Fruit fly (Drosophila melanogaster) S2 (cell line): ENCODE data around the gene Eip63F-1.

Experiments used
- CG8478 ChIP-seq: fragments of >200 bp; optimal IDR thresholded peaks from 2 replicates; lab custom pipeline; 2018
- CTCF ChIP-seq, 2 experiments: fragments of >200 bp; optimal IDR thresholded peaks; 2 replicates each; lab custom pipeline; 2018

dm6 chr3L:3965102-3965501 is 29.7 kb upstream of the Eip63F-1 start:
- no peak for TF ChIP-seq CG8478 (lab: Kevin White, UChicago)
- TF ChIP-seq CTCF (optimal IDR thresholded peaks at IDR 0.05; lab: Kevin White, UChicago): no peak
